Worm (Caenorhabditis elegans) whole organism, midembryonic: ENCODE results near the gene gta-1.

ENCODE experiments used
- T22C8.4 ChIP-seq: fragments of 200-800 bp; sonication (Bioruptor generic); IDR thresholded peaks from 2 replicates; pipeline ENCODE4 v1.3.6; 2022; ENCODE audit warnings: missing genetic modification characterization, missing compliant biosample characterization
- cog-1 ChIP-seq: sonication (generic microtip); optimal IDR thresholded peaks from 2 replicates; lab custom pipeline; 2016; ENCODE audit warnings: missing genetic modification characterization, missing compliant biosample characterization
- flt-1 ChIP-seq: fragments of 200-800 bp; sonication (Bioruptor generic); IDR thresholded peaks from 2 replicates; pipeline ENCODE4 v1.3.6; 2022; ENCODE audit warnings: missing genetic modification characterization, missing compliant biosample characterization
- klf-2 ChIP-seq: fragments of 200-800 bp; sonication (Bioruptor generic); conservative IDR thresholded peaks from 2 replicates; pipeline ENCODE4 v1.3.6; 2022; ENCODE audit warnings: missing genetic modification reagents, missing genetic modification characterization, missing compliant biosample characterization
- tab-1 ChIP-seq: fragments of 200-800 bp; sonication (Bioruptor generic); IDR thresholded peaks from 2 replicates; pipeline ENCODE4 v1.3.6; 2022; ENCODE audit warnings: missing genetic modification characterization, missing compliant biosample characterization
- ztf-23 ChIP-seq: fragments of 200-800 bp; sonication (Bioruptor generic); IDR thresholded peaks from 2 replicates; pipeline ENCODE4 v1.3.6; 2022; ENCODE audit warnings: missing genetic modification reagents, missing genetic modification characterization, missing compliant biosample characterization
- ztf-29 ChIP-seq: fragments of 200-800 bp; sonication (Bioruptor generic); IDR thresholded peaks from 2 replicates; pipeline ENCODE4 v1.3.6; 2022; ENCODE audit warnings: missing genetic modification reagents, missing genetic modification characterization, missing compliant biosample characterization

DNA sequence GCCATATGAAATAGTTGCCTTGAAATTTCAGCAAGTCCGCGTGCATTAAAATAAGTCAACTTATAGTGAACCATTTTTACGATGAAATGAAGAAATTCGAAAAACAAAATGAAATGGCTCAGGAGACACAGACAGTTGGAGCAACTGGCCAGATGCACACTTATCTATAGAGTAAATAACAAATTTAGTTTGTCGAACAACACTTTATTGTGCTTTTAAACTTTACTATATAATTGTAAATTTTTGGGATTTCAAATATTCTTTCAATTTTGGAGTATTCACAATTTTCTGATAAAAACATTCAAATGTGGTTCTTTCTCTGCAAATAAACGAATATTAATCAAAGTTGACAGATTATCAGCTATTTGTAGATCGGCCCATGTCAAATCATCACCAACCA lies 40.3 kb upstream of the gta-1 start, which contains the start of gene gst-3:
- TF ChIP-seq klf-2 (GFP tag; lab: Robert Waterston, UW) (no peak), flt-1 (GFP tag; lab: Robert Waterston, UW) (no peak), ztf-29 (GFP tag; lab: Robert Waterston, UW) (no peak), T22C8.4 (GFP tag; lab: Robert Waterston, UW) (no peak), ztf-23 (no peak), cog-1 (tag; lab: Kevin White, UChicago) (no peak), tab-1 (GFP tag; lab: Robert Waterston, UW) (no peak)
